Worm (Caenorhabditis elegans) whole organism, L4 larva: ENCODE results near the gene lag-2.

Experiments
- F10B5.3 ChIP-seq: sonication (generic microtip); optimal IDR thresholded peaks from 2 replicates; lab custom pipeline; 2016; ENCODE audit warnings: mild to moderate bottlenecking, missing genetic modification characterization, missing compliant biosample characterization
- ZK337.2 ChIP-seq: fragments of 200-800 bp; sonication (Bioruptor generic); IDR thresholded peaks from 2 replicates; pipeline ENCODE4 v1.3.6; 2022; ENCODE audit warnings: missing genetic modification reagents, missing genetic modification characterization, missing compliant biosample characterization
- ceh-32 ChIP-seq: sonication (generic microtip); optimal IDR thresholded peaks from 2 replicates; lab custom pipeline; 2016; ENCODE audit warnings: mild to moderate bottlenecking, missing genetic modification characterization, missing compliant biosample characterization; ENCODE audit not compliant: poor library complexity
- fos-1 ChIP-seq: fragments of 150-350 bp; optimal IDR thresholded peaks from 2 replicates; lab custom pipeline; 2014; ENCODE audit warnings: missing biosample characterization, missing genetic modification characterization
- mxl-2 ChIP-seq: fragments of 200-800 bp; sonication (Bioruptor generic); conservative IDR thresholded peaks from 2 replicates; pipeline ENCODE4 v1.3.6; 2022; ENCODE audit warnings: missing genetic modification reagents, missing genetic modification characterization, missing compliant biosample characterization

lag-2 gene

ce11 chrV:3236610-3237009 is 48.5 kb downstream of the lag-2 start, which contains the start of the genes K08D9.9 and str-16:
Gene K08D9.9, minus strand, starts transcription at chrV:3236710.
Gene str-16, plus strand, starts transcription at chrV:3236875.
- no peak for TF ChIP-seq fos-1 (tag; lab: Kevin White, UChicago)
- TF ChIP-seq mxl-2 (GFP tag; lab: Robert Waterston, UW), result no peak
- no peak for TF ChIP-seq F10B5.3 (tag; lab: Kevin White, UChicago)
- TF ChIP-seq ceh-32, result no peak
- no peak for TF ChIP-seq ZK337.2
